Fruit fly (Drosophila melanogaster) whole organism, embryonic: ENCODE data around the gene Tom70.

ENCODE experiments used
- Atf6 ChIP-seq: fragments of 200-800 bp; sonication (Bioruptor generic); IDR thresholded peaks from 2 replicates; pipeline ENCODE4 v1.3.6; 2022; ENCODE audit warnings: missing biosample characterization, missing genetic modification characterization
- CG10321 ChIP-seq: fragments of 200-800 bp; sonication (Bioruptor generic); IDR thresholded peaks from 2 replicates; pipeline ENCODE4 v1.3.6; 2022; ENCODE audit warnings: missing biosample characterization, missing genetic modification characterization
- CG10543 ChIP-seq: fragments of 200-800 bp; sonication (Bioruptor generic); optimal IDR thresholded peaks from 3 replicates; lab custom pipeline; 2017; ENCODE audit warnings: missing biosample characterization, mild to moderate bottlenecking, missing genetic modification characterization, moderate library complexity
- CG12104 ChIP-seq: fragments of 200-800 bp; sonication (Bioruptor generic); optimal IDR thresholded peaks from 3 replicates; lab custom pipeline; 2016; ENCODE audit warnings: missing biosample characterization, missing genetic modification characterization
- CG12659 ChIP-seq: fragments of 200-800 bp; sonication (Bioruptor generic); optimal IDR thresholded peaks from 3 replicates; lab custom pipeline; 2017; ENCODE audit warnings: mild to moderate bottlenecking, missing biosample characterization, missing genetic modification reagents, missing genetic modification characterization
- CG13123 ChIP-seq: fragments of 200-800 bp; sonication (Bioruptor generic); optimal IDR thresholded peaks from 2 replicates; lab custom pipeline; 2016; ENCODE audit warnings: missing biosample characterization, missing genetic modification characterization
- CG13894 ChIP-seq: fragments of 200-800 bp; sonication (Bioruptor generic); optimal IDR thresholded peaks from 3 replicates; lab custom pipeline; 2018; ENCODE audit warnings: missing biosample characterization, mild to moderate bottlenecking, missing genetic modification characterization, moderate library complexity
- CG1647 ChIP-seq: fragments of 200-800 bp; sonication (Bioruptor generic); optimal IDR thresholded peaks from 3 replicates; lab custom pipeline; 2016; ENCODE audit warnings: missing biosample characterization, missing genetic modification characterization
- CG17186 ChIP-seq: fragments of 200-800 bp; sonication (Bioruptor generic); optimal IDR thresholded peaks from 3 replicates; lab custom pipeline; 2017; ENCODE audit warnings: missing biosample characterization, missing genetic modification reagents, missing genetic modification characterization
- CG17359 ChIP-seq: fragments of 200-800 bp; sonication (Bioruptor generic); optimal IDR thresholded peaks from 3 replicates; lab custom pipeline; 2018; ENCODE audit warnings: missing biosample characterization, mild to moderate bottlenecking, missing genetic modification characterization, moderate library complexity
- CG17802 ChIP-seq: fragments of 200-800 bp; sonication (Bioruptor generic); optimal IDR thresholded peaks from 2 replicates; lab custom pipeline; 2018; ENCODE audit warnings: missing biosample characterization, mild to moderate bottlenecking, missing genetic modification characterization, moderate library complexity
- CG2116 ChIP-seq: fragments of 200-800 bp; sonication (Bioruptor generic); optimal IDR thresholded peaks from 3 replicates; lab custom pipeline; 2018; ENCODE audit warnings: missing biosample characterization, mild to moderate bottlenecking, missing genetic modification characterization
- CG2875 ChIP-seq: fragments of 200-800 bp; sonication (Bioruptor generic); optimal IDR thresholded peaks from 2 replicates; lab custom pipeline; 2017; ENCODE audit warnings: missing biosample characterization, mild to moderate bottlenecking, missing genetic modification characterization, missing genetic modification reagents
- CG30020 ChIP-seq: fragments of 200-800 bp; optimal IDR thresholded peaks from 2 replicates; lab custom pipeline; 2019; ENCODE audit warnings: missing biosample characterization, mild to moderate bottlenecking, missing genetic modification characterization, moderate library complexity
- CG31224 ChIP-seq: fragments of 200-800 bp; sonication (Bioruptor generic); IDR thresholded peaks from 2 replicates; pipeline ENCODE4 v1.3.6; 2022; ENCODE audit warnings: missing biosample characterization, missing genetic modification characterization
- CG3995 ChIP-seq: fragments of 200-800 bp; sonication (Bioruptor generic); optimal IDR thresholded peaks from 3 replicates; lab custom pipeline; 2016; ENCODE audit warnings: missing biosample characterization, missing genetic modification characterization
- CG4360 ChIP-seq: fragments of 200-800 bp; sonication (Bioruptor generic); IDR thresholded peaks from 2 replicates; pipeline ENCODE4 v1.3.6; 2022; ENCODE audit warnings: missing biosample characterization, missing genetic modification characterization
- CG7372 ChIP-seq: fragments of 200-800 bp; sonication (Bioruptor generic); IDR thresholded peaks from 2 replicates; pipeline ENCODE4 v1.3.6; 2022; ENCODE audit warnings: missing biosample characterization, missing genetic modification characterization
- CG7786 ChIP-seq: fragments of 200-800 bp; sonication (Bioruptor generic); optimal IDR thresholded peaks from 2 replicates; lab custom pipeline; 2016; ENCODE audit warnings: missing biosample characterization, missing genetic modification characterization
- E2f2 ChIP-seq: fragments of 200-800 bp; sonication (Bioruptor generic); IDR thresholded peaks from 2 replicates; pipeline ENCODE4 v1.3.6; 2022; ENCODE audit warnings: missing biosample characterization, missing genetic modification characterization
- H15 ChIP-seq: fragments of 200-800 bp; sonication (Bioruptor generic); IDR thresholded peaks from 3 replicates; pipeline ENCODE4 v1.3.6; 2022; ENCODE audit warnings: missing biosample characterization, missing genetic modification characterization
- Hand ChIP-seq: fragments of 200-800 bp; sonication (Bioruptor generic); optimal IDR thresholded peaks from 2 replicates; lab custom pipeline; 2017; ENCODE audit warnings: mild to moderate bottlenecking, missing biosample characterization, missing genetic modification reagents, missing genetic modification characterization
- Sin3A ChIP-seq: fragments of >200 bp; optimal IDR thresholded peaks from 2 replicates; lab custom pipeline; 2018
- YL-1 ChIP-seq: fragments of 200-800 bp; sonication (Bioruptor generic); optimal IDR thresholded peaks from 3 replicates; lab custom pipeline; 2017; ENCODE audit warnings: missing biosample characterization, mild to moderate bottlenecking, missing genetic modification characterization
- amos ChIP-seq: fragments of 200-800 bp; sonication (Bioruptor generic); IDR thresholded peaks from 2 replicates; pipeline ENCODE4 v1.3.6; 2022; ENCODE audit warnings: missing biosample characterization, missing genetic modification characterization; ENCODE audit not compliant: partially characterized antibody
- chm ChIP-seq: fragments of 200-800 bp; sonication (Bioruptor generic); IDR thresholded peaks from 2 replicates; pipeline ENCODE4 v1.3.6; 2022; ENCODE audit warnings: missing biosample characterization, missing genetic modification characterization
- corto ChIP-seq: fragments of 200-800 bp; sonication (Bioruptor generic); optimal IDR thresholded peaks from 2 replicates; lab custom pipeline; 2016; ENCODE audit warnings: missing biosample characterization, mild to moderate bottlenecking, missing genetic modification characterization, moderate library complexity
- crol ChIP-seq: fragments of 200-800 bp; sonication (Bioruptor generic); IDR thresholded peaks from 2 replicates; pipeline ENCODE4 v1.3.6; 2022; ENCODE audit warnings: missing biosample characterization, missing genetic modification characterization
- disco-r ChIP-seq: fragments of 200-800 bp; sonication (Bioruptor generic); optimal IDR thresholded peaks from 2 replicates; lab custom pipeline; 2016; ENCODE audit warnings: missing biosample characterization, missing genetic modification characterization
- ems ChIP-seq: fragments of 200-800 bp; sonication (Bioruptor generic); optimal IDR thresholded peaks from 3 replicates; lab custom pipeline; 2016; ENCODE audit warnings: missing biosample characterization, missing genetic modification characterization
- gce ChIP-seq: fragments of 200-800 bp; sonication (Bioruptor generic); IDR thresholded peaks from 3 replicates; pipeline ENCODE4 v1.3.6; 2022; ENCODE audit warnings: missing biosample characterization, missing genetic modification characterization
- grn ChIP-seq: fragments of 200-800 bp; sonication (Bioruptor generic); optimal IDR thresholded peaks from 3 replicates; lab custom pipeline; 2017; ENCODE audit warnings: missing biosample characterization, missing genetic modification characterization
- gsb-n ChIP-seq: fragments of 200-800 bp; sonication (Bioruptor generic); optimal IDR thresholded peaks from 3 replicates; lab custom pipeline; 2018; ENCODE audit warnings: missing biosample characterization, mild to moderate bottlenecking, missing genetic modification characterization
- ham ChIP-seq: fragments of 200-800 bp; sonication (Bioruptor generic); IDR thresholded peaks from 2 replicates; pipeline ENCODE4 v1.3.6; 2022; ENCODE audit warnings: missing biosample characterization, missing genetic modification characterization
- luna ChIP-seq: fragments of 200-800 bp; sonication (Bioruptor generic); optimal IDR thresholded peaks from 2 replicates; lab custom pipeline; 2016; ENCODE audit warnings: missing biosample characterization, missing genetic modification characterization
- mirr ChIP-seq: fragments of 200-800 bp; sonication (Bioruptor generic); optimal IDR thresholded peaks from 3 replicates; lab custom pipeline; 2018; ENCODE audit warnings: missing biosample characterization, mild to moderate bottlenecking, missing genetic modification characterization
- mld ChIP-seq: fragments of 200-800 bp; sonication (Bioruptor generic); IDR thresholded peaks from 3 replicates; pipeline ENCODE4 v1.3.6; 2022; ENCODE audit warnings: missing biosample characterization, missing genetic modification characterization; ENCODE audit not compliant: partially characterized antibody
- pfk ChIP-seq: fragments of 200-800 bp; sonication (Bioruptor generic); optimal IDR thresholded peaks from 2 replicates; lab custom pipeline; 2018; ENCODE audit warnings: missing biosample characterization, mild to moderate bottlenecking, missing genetic modification characterization, moderate library complexity
- psq ChIP-seq: fragments of 200-800 bp; sonication (Bioruptor generic); optimal IDR thresholded peaks from 2 replicates; lab custom pipeline; 2017; ENCODE audit warnings: missing biosample characterization, missing genetic modification characterization
- sd ChIP-seq: fragments of 200-800 bp; sonication (Bioruptor generic); optimal IDR thresholded peaks from 3 replicates; lab custom pipeline; 2018; ENCODE audit warnings: missing biosample characterization, mild to moderate bottlenecking, missing genetic modification characterization, moderate library complexity
- tin ChIP-seq: fragments of 200-800 bp; sonication (Bioruptor generic); optimal IDR thresholded peaks from 3 replicates; lab custom pipeline; 2016; ENCODE audit warnings: missing biosample characterization, missing genetic modification characterization
- tna ChIP-seq: fragments of 200-800 bp; sonication (Bioruptor generic); IDR thresholded peaks from 2 replicates; pipeline ENCODE4 v1.3.6; 2022; ENCODE audit warnings: missing biosample characterization, missing genetic modification characterization; ENCODE audit not compliant: partially characterized antibody
- tup ChIP-seq: fragments of 200-800 bp; sonication (Bioruptor generic); optimal IDR thresholded peaks from 2 replicates; lab custom pipeline; 2016; ENCODE audit warnings: missing biosample characterization, mild to moderate bottlenecking, missing genetic modification characterization, moderate library complexity
- vvl ChIP-seq: fragments of 200-800 bp; sonication (Bioruptor generic); IDR thresholded peaks from 2 replicates; pipeline ENCODE4 v1.3.6; 2022; ENCODE audit warnings: missing biosample characterization, missing genetic modification characterization
- wdn ChIP-seq: fragments of 200-800 bp; sonication (Bioruptor generic); IDR thresholded peaks from 2 replicates; pipeline ENCODE4 v1.3.6; 2022; ENCODE audit warnings: missing biosample characterization, missing genetic modification characterization
- zen2 ChIP-seq: fragments of 200-800 bp; sonication (Bioruptor generic); IDR thresholded peaks from 3 replicates; pipeline ENCODE4 v1.3.6; 2022; ENCODE audit warnings: missing biosample characterization, missing genetic modification characterization; ENCODE audit not compliant: partially characterized antibody
- zfh2 ChIP-seq: fragments of 200-800 bp; sonication (Bioruptor generic); optimal IDR thresholded peaks from 2 replicates; lab custom pipeline; 2016; ENCODE audit warnings: missing biosample characterization, missing genetic modification characterization

Tom70 gene

DNA sequence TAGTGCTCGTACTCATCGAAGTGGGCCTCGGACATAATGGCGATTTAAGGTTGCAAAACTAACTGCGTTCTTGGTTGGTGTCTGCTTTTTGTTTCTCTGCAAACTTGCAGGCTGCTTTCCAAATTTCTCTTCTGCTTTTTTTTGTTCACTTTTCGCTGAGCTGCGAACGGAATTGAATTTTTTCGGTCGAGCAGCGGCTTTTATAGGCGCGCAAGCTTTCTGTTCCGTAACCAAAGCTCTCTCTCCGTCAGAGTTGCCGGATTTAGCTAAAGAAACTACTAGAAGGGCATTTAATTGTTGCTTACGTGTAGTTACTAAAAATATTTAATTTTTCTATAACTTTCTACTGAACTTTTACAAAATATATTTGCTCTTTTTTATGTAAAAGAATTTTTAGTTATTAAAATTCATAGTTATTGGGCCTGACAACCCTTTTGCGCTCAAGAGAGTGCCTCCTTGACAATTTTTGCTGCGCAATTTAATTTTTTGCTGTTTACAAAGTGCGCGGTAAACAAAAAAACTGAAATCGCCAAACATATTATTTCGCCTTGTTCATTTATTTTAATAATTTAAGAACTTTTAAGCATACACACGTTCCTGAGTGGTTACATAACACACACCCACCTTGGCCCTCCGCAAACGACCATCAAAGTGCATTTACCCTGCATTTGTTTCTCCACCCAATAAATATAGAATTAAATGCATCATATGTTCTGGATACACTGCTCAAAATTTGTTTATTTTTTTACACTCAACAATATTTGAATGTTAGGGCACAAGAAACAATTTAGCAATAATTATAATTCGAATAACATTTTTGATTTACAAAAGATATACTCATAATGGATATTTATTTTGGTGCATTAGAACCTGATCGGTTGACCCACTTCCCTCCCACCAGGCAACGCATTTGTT, 7.9 kb upstream of the Tom70 start, which contains the start of gene CG6770 (continued):
- TF ChIP-seq CG17359 (tag; lab: Kevin White, UChicago): peak; percentile 79
- no peak for TF ChIP-seq mirr
- peak; percentile 48 for TF ChIP-seq tin (GFP tag; lab: Kevin White, UChicago)
- TF ChIP-seq mld: 0 out of 3 replicates have a peak, but pooled peaks have one; percentile 19
- TF ChIP-seq CG12659 (GFP tag; lab: Kevin White, UChicago): peak; percentile 89
- peak; percentile 66; the same call in 1 of the 3 replicates for TF ChIP-seq H15 (GFP tag; lab: Robert Waterston, UW)
- peak; percentile 14 for TF ChIP-seq ems (GFP tag; lab: Kevin White, UChicago)
- peak; percentile 50 for TF ChIP-seq corto (GFP tag; lab: Kevin White, UChicago)
- TF ChIP-seq tup (GFP tag; lab: Kevin White, UChicago): peak; percentile 52
- TF ChIP-seq CG17186 (GFP tag; lab: Kevin White, UChicago): no peak
- peak; percentile 92 for TF ChIP-seq CG13894
- peak; percentile 71 for TF ChIP-seq gce (GFP tag; lab: Robert Waterston, UW)
- peak; percentile 66; the same call in 1 of the 2 replicates for TF ChIP-seq CG10321
- peak; percentile 25 for TF ChIP-seq CG3995 (GFP tag; lab: Kevin White, UChicago)
- TF ChIP-seq CG10543 (GFP tag; lab: Kevin White, UChicago): peak; percentile 93
- TF ChIP-seq chm (GFP tag; lab: Robert Waterston, UW): peak; percentile 70; the same call in 1 of the 2 replicates
- no peak; the same call in 1 of the 2 replicates for TF ChIP-seq amos (GFP tag; lab: Robert Waterston, UW)
- TF ChIP-seq gsb-n (tag; lab: Kevin White, UChicago): peak; percentile 45
- TF ChIP-seq CG7372 (GFP tag; lab: Robert Waterston, UW): peak; percentile 67; the same call in 1 of the 2 replicates
- peak; percentile 54; the same call in 1 of the 2 replicates for TF ChIP-seq tna (GFP tag; lab: Robert Waterston, UW)
- no peak for TF ChIP-seq disco-r (GFP tag; lab: Kevin White, UChicago)
- no peak for TF ChIP-seq grn
- TF ChIP-seq CG17802 (tag; lab: Kevin White, UChicago): no peak
- TF ChIP-seq CG12104 (GFP tag; lab: Kevin White, UChicago): peak; percentile 85
- TF ChIP-seq wdn: peak; percentile 87
- no peak for TF ChIP-seq ham
- TF ChIP-seq CG30020 (tag; lab: Kevin White, UChicago): peak; percentile 20
- no peak for TF ChIP-seq CG2875 (GFP tag; lab: Kevin White, UChicago)
- TF ChIP-seq CG1647: peak; percentile 57
- TF ChIP-seq CG7786 (GFP tag; lab: Kevin White, UChicago): peak; percentile 31
- TF ChIP-seq CG31224: peak; percentile 64
- TF ChIP-seq Atf6 (GFP tag; lab: Robert Waterston, UW): peak; percentile 90
- no peak for TF ChIP-seq Sin3A (lab: Kevin White, UChicago)
- TF ChIP-seq sd (tag; lab: Kevin White, UChicago): peak; percentile 73
- peak; percentile 53 for TF ChIP-seq CG2116
- no peak for TF ChIP-seq psq (GFP tag; lab: Kevin White, UChicago)
- TF ChIP-seq vvl (GFP tag; lab: Robert Waterston, UW): peak; percentile 93
- TF ChIP-seq, all 482 proteins: peak for 353

DNA sequence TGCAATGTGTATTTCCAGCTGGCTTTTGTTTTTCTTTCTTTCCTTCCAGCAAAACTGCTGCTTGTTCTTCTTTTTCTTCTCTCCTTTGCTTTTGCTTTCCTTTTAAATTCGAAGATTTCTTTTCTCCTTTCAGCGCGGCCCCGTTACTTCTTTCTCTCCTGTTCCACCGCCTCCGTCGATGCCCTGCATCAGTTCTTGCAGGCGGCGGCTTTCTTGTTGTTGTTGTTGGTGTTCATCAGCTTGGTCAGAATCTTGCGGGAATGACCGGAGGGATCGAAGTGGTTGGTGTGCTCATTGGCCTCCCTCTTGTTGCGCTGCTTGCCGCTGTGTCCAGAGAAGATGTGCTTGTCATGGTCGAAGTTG, 7.2 kb upstream of the Tom70 start:
- no peak for TF ChIP-seq zen2 (GFP tag; lab: Robert Waterston, UW)
- TF ChIP-seq E2f2 (GFP tag; lab: Robert Waterston, UW): no peak
- TF ChIP-seq CG4360 (GFP tag; lab: Robert Waterston, UW): peak; percentile 65
- 0 out of 2 replicates have a peak, but pooled peaks have one; percentile 39 for TF ChIP-seq crol (GFP tag; lab: Robert Waterston, UW)
- no peak for TF ChIP-seq zfh2
- no peak for TF ChIP-seq pfk (GFP tag; lab: Kevin White, UChicago)
- no peak for TF ChIP-seq YL-1 (GFP tag; lab: Kevin White, UChicago)
- no peak for TF ChIP-seq luna (GFP tag; lab: Kevin White, UChicago)
- TF ChIP-seq Hand (GFP tag; lab: Kevin White, UChicago): no peak
- TF ChIP-seq CG13123 (GFP tag; lab: Kevin White, UChicago): no peak
